Worm (Caenorhabditis elegans): Measurements from ENCODE around the gene str-135.
A peak's percentile ranks its signal among the peaks of the same experiment; 100 is the strongest.

Gene str-135

DNA sequence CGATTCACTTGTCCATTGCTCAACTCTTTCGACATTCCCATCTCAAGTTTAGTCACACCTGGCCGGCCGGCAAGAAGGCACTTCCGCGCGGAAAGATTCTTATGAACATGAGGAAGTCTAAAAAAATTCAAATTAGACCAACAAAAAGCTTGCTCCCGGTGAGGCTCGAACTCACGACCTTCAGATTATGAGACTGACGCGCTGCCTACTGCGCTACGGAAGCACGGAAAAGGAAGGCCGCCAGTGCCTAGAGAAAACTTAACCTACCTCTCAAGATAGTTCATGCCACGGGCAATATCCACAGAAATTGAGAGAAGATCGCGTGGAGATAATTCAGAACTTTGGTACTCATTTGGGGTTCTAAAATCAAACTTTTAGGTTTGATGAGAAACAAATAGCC lies 50.6 kb downstream of the str-135 start:
- TF ChIP-seq mxl-3 (GFP tag; optimal IDR thresholded peaks at IDR 0.05), result peak; percentile 18
- peak; percentile 53; the same call in 1 of the 2 replicates for TF ChIP-seq ceh-44 (GFP tag; IDR thresholded peaks at IDR 0.05)
- no peak for TF ChIP-seq mep-1 (tag; optimal IDR thresholded peaks at IDR 0.05)
- peak; percentile 47; the same call in 1 of the 2 replicates for TF ChIP-seq T26A8.4 (GFP tag; IDR thresholded peaks at IDR 0.05)
- TF ChIP-seq pqm-1 (tag; optimal IDR thresholded peaks at IDR 0.05), result no peak
- 0 out of 2 replicates have a peak, but pooled peaks have one; percentile 35 for TF ChIP-seq madf-9 (GFP tag; conservative IDR thresholded peaks at IDR 0.05)
- no peak for TF ChIP-seq skn-1 (tag; optimal IDR thresholded peaks at IDR 0.05)
- TF ChIP-seq lim-7 (GFP tag; IDR thresholded peaks at IDR 0.05), result peak; percentile 77
- TF ChIP-seq dve-1 (tag; optimal IDR thresholded peaks at IDR 0.05; ENCODE audit: insufficient read depth), result no peak
- no peak for TF ChIP-seq sdz-12 (GFP tag; optimal IDR thresholded peaks at IDR 0.05)
- no peak for TF ChIP-seq fkh-10 (GFP tag; optimal IDR thresholded peaks at IDR 0.05)
- no peak for TF ChIP-seq egl-27 (tag; optimal IDR thresholded peaks at IDR 0.05)
- no peak for TF ChIP-seq set-16 (GFP tag; IDR thresholded peaks at IDR 0.05)
- no peak for TF ChIP-seq ceh-62 (tag; optimal IDR thresholded peaks at IDR 0.05)
- 0 out of 2 replicates have a peak, but pooled peaks have one; percentile 32 for TF ChIP-seq dmd-8 (GFP tag; IDR thresholded peaks at IDR 0.05)
- peak; percentile 75 for TF ChIP-seq egl-43 (GFP tag; IDR thresholded peaks at IDR 0.05)
- no peak for TF ChIP-seq ces-1 (GFP tag; optimal IDR thresholded peaks at IDR 0.05)
- peak; percentile 64 for TF ChIP-seq mes-2 (tag; optimal IDR thresholded peaks at IDR 0.05; ENCODE audit: poor library complexity, severe bottlenecking)
- TF ChIP-seq hlh-30 (tag; optimal IDR thresholded peaks at IDR 0.05; ENCODE audit: insufficient read depth), result peak; percentile 0
- TF ChIP-seq madf-5 (GFP tag; IDR thresholded peaks at IDR 0.05), result 0 out of 4 replicates have a peak, but pooled peaks have one; percentile 38
- TF ChIP-seq aha-1 (tag), result peak; percentile 54
- no peak for TF ChIP-seq daf-16 (GFP tag; optimal IDR thresholded peaks at IDR 0.05)
- TF ChIP-seq daf-16 (tag; optimal IDR thresholded peaks at IDR 0.05), result peak; percentile 33
- no peak for TF ChIP-seq zfp-2 (tag; optimal IDR thresholded peaks at IDR 0.05)
- TF ChIP-seq ceh-28 (tag; optimal IDR thresholded peaks at IDR 0.05), result no peak
- TF ChIP-seq snpc-4 (tag; optimal IDR thresholded peaks at IDR 0.05), result peak; percentile 55
- no peak for TF ChIP-seq php-3 (GFP tag; IDR thresholded peaks at IDR 0.05)
- 0 out of 2 replicates have a peak, but pooled peaks have one; percentile 21 for TF ChIP-seq F26F4.8 (GFP tag; conservative IDR thresholded peaks at IDR 0.05)
- no peak for TF ChIP-seq lin-39 (tag; optimal IDR thresholded peaks at IDR 0.05)
- 0 out of 2 replicates have a peak, but pooled peaks have one; percentile 29 for TF ChIP-seq hmg-1.1 (GFP tag; IDR thresholded peaks at IDR 0.05)
- TF ChIP-seq snpc-1.2 (GFP tag; IDR thresholded peaks at IDR 0.05), result peak; percentile 32; the same call in 1 of the 2 replicates
- TF ChIP-seq R02D3.7 (tag; optimal IDR thresholded peaks at IDR 0.05), result no peak
- no peak for TF ChIP-seq ctbp-1 (GFP tag; IDR thresholded peaks at IDR 0.05)
- peak; percentile 26; the same call in 1 of the 2 replicates for TF ChIP-seq ZK337.2 (GFP tag; IDR thresholded peaks at IDR 0.05)
- TF ChIP-seq dmd-6 (GFP tag; IDR thresholded peaks at IDR 0.05), result peak; percentile 52
- no peak for TF ChIP-seq unc-62 (GFP tag; optimal IDR thresholded peaks at IDR 0.05 in 1 of 2)
- no peak for TF ChIP-seq unc-62 (tag; optimal IDR thresholded peaks at IDR 0.05)
- no peak for TF ChIP-seq spr-1 (tag; optimal IDR thresholded peaks at IDR 0.05)
- TF ChIP-seq duxl-1 (tag; optimal IDR thresholded peaks at IDR 0.05; ENCODE audit: poor library complexity), result peak; percentile 6
- TF ChIP-seq nhr-77 (tag; optimal IDR thresholded peaks at IDR 0.05), result no peak
- TF ChIP-seq lin-1 (GFP tag; IDR thresholded peaks at IDR 0.05), result no peak
- no peak for TF ChIP-seq lin-13 (GFP tag; optimal IDR thresholded peaks at IDR 0.05)
- TF ChIP-seq daf-12 (tag; optimal IDR thresholded peaks at IDR 0.05), result no peak
- peak; percentile 60; the same call in 1 of the 2 replicates for TF ChIP-seq vab-7 (GFP tag; IDR thresholded peaks at IDR 0.05)
- no peak for TF ChIP-seq nhr-76 (tag; optimal IDR thresholded peaks at IDR 0.05)
- TF ChIP-seq ceh-20 (GFP tag; IDR thresholded peaks at IDR 0.05), result no peak
- TF ChIP-seq tra-1 (GFP tag; IDR thresholded peaks at IDR 0.05), result 0 out of 2 replicates have a peak, but pooled peaks have one; percentile 54
- no peak for TF ChIP-seq ceh-82 (tag; optimal IDR thresholded peaks at IDR 0.05)
- TF ChIP-seq Y5F2A.4 (GFP tag; optimal IDR thresholded peaks at IDR 0.05), result no peak
- TF ChIP-seq ZK546.5 (tag; optimal IDR thresholded peaks at IDR 0.05), result no peak

Measured in whole organism, L4 larva.